Worm (Caenorhabditis elegans): Measurements from ENCODE around the gene R02E12.4.
A peak's percentile ranks its signal among the peaks of the same experiment; 100 is the strongest.

Gene R02E12.4

ce11 chrX:3979146-3979545 is 26.0 kb upstream of the R02E12.4 start:
- TF ChIP-seq grh-1 (GFP tag; IDR thresholded peaks at IDR 0.05) (no peak), C04F5.9 (tag; optimal IDR thresholded peaks at IDR 0.05) (no peak), elt-3 (tag; optimal IDR thresholded peaks at IDR 0.05) (no peak), mef-2 (tag; optimal IDR thresholded peaks at IDR 0.05) (no peak), dsc-1 (tag; optimal IDR thresholded peaks at IDR 0.05) (no peak), efl-1 (optimal IDR thresholded peaks at IDR 0.05) (no peak), efl-1 (GFP tag; optimal IDR thresholded peaks at IDR 0.05 in 1 of 2) (peak in 1 of 2 experiments; percentile 73), ama-1 (optimal IDR thresholded peaks at IDR 0.05) (no peak), ceh-8 (GFP tag; optimal IDR thresholded peaks at IDR 0.05) (no peak)

- TF ChIP-seq tlp-1 (tag; optimal IDR thresholded peaks at IDR 0.05) = no peak
- no peak for TF ChIP-seq nhr-71 (tag; optimal IDR thresholded peaks at IDR 0.05)
- TF ChIP-seq mep-1 (tag; optimal IDR thresholded peaks at IDR 0.05) = no peak
- TF ChIP-seq blmp-1 (tag; optimal IDR thresholded peaks at IDR 0.05) = peak; percentile 14
Measured at ce11 chrX:3982370-3982769, 22.7 kb upstream of the R02E12.4 start.

ce11 chrX:3988575-3988974 is 16.5 kb upstream of the R02E12.4 start:
- TF ChIP-seq elt-2 (tag; optimal IDR thresholded peaks at IDR 0.05) (no peak), swsn-7 (tag; optimal IDR thresholded peaks at IDR 0.05) (no peak), sox-4 (tag; optimal IDR thresholded peaks at IDR 0.05) (no peak), ceh-90 (tag; optimal IDR thresholded peaks at IDR 0.05) (no peak), fkh-4 (tag; optimal IDR thresholded peaks at IDR 0.05; ENCODE audit: borderline replicate concordance) (no peak), nhr-71 (tag; optimal IDR thresholded peaks at IDR 0.05) (no peak), sup-37 (GFP tag; optimal IDR thresholded peaks at IDR 0.05) (no peak), pqm-1 (tag; optimal IDR thresholded peaks at IDR 0.05) (no peak), pag-3 (tag; optimal IDR thresholded peaks at IDR 0.05; ENCODE audit: borderline replicate concordance, insufficient read depth) (no peak), dsc-1 (tag; optimal IDR thresholded peaks at IDR 0.05) (no peak), mef-2 (tag; optimal IDR thresholded peaks at IDR 0.05) (no peak), unc-62 (GFP tag; optimal IDR thresholded peaks at IDR 0.05) (no peak), ama-1 (optimal IDR thresholded peaks at IDR 0.05) (no peak)

ce11 chrX:3990495-3990894 is 14.6 kb upstream of the R02E12.4 start:
- TF ChIP-seq mab-9 (GFP tag; IDR thresholded peaks at IDR 0.05) = no peak
- no peak for TF ChIP-seq unc-98 (GFP tag; IDR thresholded peaks at IDR 0.05)
- no peak for TF ChIP-seq nhr-76 (tag; optimal IDR thresholded peaks at IDR 0.05)
- no peak for TF ChIP-seq C04F5.9 (tag; optimal IDR thresholded peaks at IDR 0.05)
- no peak for TF ChIP-seq nhr-85 (tag)
- no peak for TF ChIP-seq egl-13 (tag; optimal IDR thresholded peaks at IDR 0.05)
- TF ChIP-seq nhr-19 (GFP tag; conservative IDR thresholded peaks at IDR 0.05) = no peak
- peak; percentile 11 for TF ChIP-seq nhr-20 (tag; optimal IDR thresholded peaks at IDR 0.05)
- no peak for TF ChIP-seq C34B4.2 (tag; optimal IDR thresholded peaks at IDR 0.05)
- no peak for TF ChIP-seq tlp-1 (tag; optimal IDR thresholded peaks at IDR 0.05)
- no peak for TF ChIP-seq hpl-2 (GFP tag; optimal IDR thresholded peaks at IDR 0.05)
- TF ChIP-seq sox-4 (tag; optimal IDR thresholded peaks at IDR 0.05) = no peak
- no peak for TF ChIP-seq unc-62 (GFP tag; optimal IDR thresholded peaks at IDR 0.05)
- TF ChIP-seq ceh-8 (GFP tag; optimal IDR thresholded peaks at IDR 0.05) = no peak
- TF ChIP-seq ceh-63 (GFP tag; optimal IDR thresholded peaks at IDR 0.05) = no peak
- peak; percentile 8 for TF ChIP-seq nhr-77 (tag; optimal IDR thresholded peaks at IDR 0.05)
- no peak for TF ChIP-seq ceh-90 (tag; optimal IDR thresholded peaks at IDR 0.05)
- no peak for TF ChIP-seq hlh-17 (GFP tag; optimal IDR thresholded peaks at IDR 0.05; ENCODE audit: borderline replicate concordance)
- no peak for TF ChIP-seq aly-2 (tag; optimal IDR thresholded peaks at IDR 0.05)
- peak; percentile 25 for TF ChIP-seq tbx-2 (tag; optimal IDR thresholded peaks at IDR 0.05)
- TF ChIP-seq isw-1 (GFP tag; IDR thresholded peaks at IDR 0.05) = no peak
- TF ChIP-seq efl-1 (optimal IDR thresholded peaks at IDR 0.05) = no peak
- no peak for TF ChIP-seq efl-1 (GFP tag; optimal IDR thresholded peaks at IDR 0.05 in 1 of 2)
- no peak for TF ChIP-seq pag-3 (tag; optimal IDR thresholded peaks at IDR 0.05; ENCODE audit: borderline replicate concordance, insufficient read depth)
- no peak for TF ChIP-seq snpc-4 (tag; optimal IDR thresholded peaks at IDR 0.05)
- TF ChIP-seq ztf-11 (tag; optimal IDR thresholded peaks at IDR 0.05) = no peak
- TF ChIP-seq elt-2 (tag; optimal IDR thresholded peaks at IDR 0.05) = no peak
- peak; percentile 1 for TF ChIP-seq nhr-71 (tag; optimal IDR thresholded peaks at IDR 0.05)
- no peak for TF ChIP-seq pax-3 (tag; optimal IDR thresholded peaks at IDR 0.05)
- TF ChIP-seq hlh-4 (tag; optimal IDR thresholded peaks at IDR 0.05) = no peak
- TF ChIP-seq skn-1 (tag; optimal IDR thresholded peaks at IDR 0.05) = peak; percentile 16
- no peak for TF ChIP-seq egl-27 (tag; optimal IDR thresholded peaks at IDR 0.05)
- no peak for TF ChIP-seq C16A3.4 (tag; optimal IDR thresholded peaks at IDR 0.05)
- no peak for TF ChIP-seq nhr-11 (tag; optimal IDR thresholded peaks at IDR 0.05)
- no peak for TF ChIP-seq rnt-1 (tag; optimal IDR thresholded peaks at IDR 0.05)
- TF ChIP-seq nhr-12 (tag; optimal IDR thresholded peaks at IDR 0.05) = no peak
- TF ChIP-seq grh-1 (GFP tag; IDR thresholded peaks at IDR 0.05) = no peak

All from whole organism, L1 larva.